Worm (Caenorhabditis elegans): ENCODE results near the gene pho-13.

pho-13 gene

ce11 chrII:8817225-8817624 is 10.4 kb upstream of the pho-13 start:
- TF ChIP-seq flt-1 (GFP tag; IDR thresholded peaks at IDR 0.05) = no peak
- TF ChIP-seq ets-7 (tag; optimal IDR thresholded peaks at IDR 0.05) = no peak
- no peak for TF ChIP-seq ceh-13 (GFP tag; optimal IDR thresholded peaks at IDR 0.05)
- TF ChIP-seq pes-1 (GFP tag; IDR thresholded peaks at IDR 0.05) = no peak
- no peak for TF ChIP-seq ceh-36 (tag; optimal IDR thresholded peaks at IDR 0.05)
- no peak for TF ChIP-seq hnd-1 (tag; optimal IDR thresholded peaks at IDR 0.05)
- TF ChIP-seq F13C5.2 (tag; optimal IDR thresholded peaks at IDR 0.05) = no peak
- TF ChIP-seq aly-1 (tag; optimal IDR thresholded peaks at IDR 0.05) = no peak
- TF ChIP-seq scrt-1 (GFP tag; IDR thresholded peaks at IDR 0.05) = no peak
- TF ChIP-seq hmg-4 (GFP tag; optimal IDR thresholded peaks at IDR 0.05) = no peak
- no peak for TF ChIP-seq B0310.2 (tag; optimal IDR thresholded peaks at IDR 0.05)

DNA sequence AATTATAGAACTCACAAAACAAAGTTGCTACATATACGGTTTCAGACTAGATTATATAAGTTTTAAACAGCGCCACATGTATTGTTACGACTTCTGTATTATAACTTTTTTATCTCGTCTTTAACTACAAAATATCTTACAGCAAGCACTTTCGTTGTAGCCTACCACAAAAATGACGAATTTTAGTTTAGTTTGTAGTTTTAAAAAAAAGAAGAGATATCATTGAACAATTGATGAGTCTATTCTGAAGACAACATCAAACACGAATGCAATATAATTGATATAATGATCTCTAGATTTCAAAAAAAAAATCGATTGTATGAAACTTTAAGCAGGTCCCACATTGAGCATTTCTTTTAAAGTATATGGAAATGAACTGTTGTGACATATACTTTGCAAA is 7.4 kb upstream of the pho-13 start:
- TF ChIP-seq hmg-4 (GFP tag; optimal IDR thresholded peaks at IDR 0.05) (no peak), B0310.2 (tag; optimal IDR thresholded peaks at IDR 0.05) (no peak), hnd-1 (tag; optimal IDR thresholded peaks at IDR 0.05) (no peak), ets-7 (tag; optimal IDR thresholded peaks at IDR 0.05) (no peak), ama-1 (optimal IDR thresholded peaks at IDR 0.05) (no peak), ceh-36 (tag; optimal IDR thresholded peaks at IDR 0.05) (no peak)

DNA sequence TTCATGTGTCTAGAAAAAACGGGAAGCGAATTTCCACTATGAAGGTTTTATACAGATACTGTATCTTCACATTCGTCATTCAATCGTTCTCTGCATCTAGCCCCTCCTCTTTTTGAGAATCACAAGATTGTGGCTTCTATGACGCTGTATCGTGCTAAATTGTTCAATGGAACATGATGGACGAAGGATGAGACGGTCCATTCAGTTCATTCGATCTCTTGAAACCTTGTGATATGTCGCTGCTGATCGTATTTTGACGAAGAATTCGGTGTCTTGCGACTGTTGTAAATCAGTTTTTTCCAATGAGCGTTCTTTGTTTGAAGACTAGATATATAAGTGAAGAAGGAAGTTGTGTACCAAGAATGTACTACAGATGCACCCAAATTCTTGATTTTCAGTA is 6.8 kb upstream of the pho-13 start:
- TF ChIP-seq ets-7 (tag; optimal IDR thresholded peaks at IDR 0.05) (no peak), scrt-1 (GFP tag; IDR thresholded peaks at IDR 0.05) (no peak), ceh-36 (tag; optimal IDR thresholded peaks at IDR 0.05) (no peak), ama-1 (optimal IDR thresholded peaks at IDR 0.05) (no peak), flt-1 (GFP tag; IDR thresholded peaks at IDR 0.05) (no peak)

DNA sequence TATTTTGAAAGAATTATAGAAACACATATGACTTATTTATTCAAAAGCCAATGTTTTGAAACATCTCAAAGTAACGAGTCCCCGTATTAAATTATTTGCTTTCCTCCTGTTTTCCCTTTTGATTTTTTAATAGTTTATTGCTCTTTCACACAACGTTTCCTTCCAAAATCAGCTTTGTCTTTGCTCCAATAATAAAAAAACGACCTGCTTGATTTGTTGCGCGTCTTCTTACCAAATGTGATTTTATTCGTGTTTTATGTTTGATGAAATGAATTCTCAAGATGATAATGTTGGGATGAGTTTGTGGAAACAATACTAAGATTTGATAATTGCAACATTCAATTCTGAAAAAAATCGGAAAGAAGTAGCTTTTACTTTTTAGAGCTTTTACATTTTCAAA is 5.5 kb upstream of the pho-13 start:
- TF ChIP-seq tbx-11 (GFP tag; IDR thresholded peaks at IDR 0.05) (no peak), hnd-1 (tag; optimal IDR thresholded peaks at IDR 0.05) (no peak), ceh-13 (GFP tag; optimal IDR thresholded peaks at IDR 0.05) (no peak), B0310.2 (tag; optimal IDR thresholded peaks at IDR 0.05) (no peak), hmg-4 (GFP tag; optimal IDR thresholded peaks at IDR 0.05) (no peak), tbx-37 (GFP tag; conservative IDR thresholded peaks at IDR 0.05) (no peak), hmbx-1 (tag; optimal IDR thresholded peaks at IDR 0.05) (no peak), pes-1 (GFP tag; IDR thresholded peaks at IDR 0.05) (no peak), scrt-1 (GFP tag; IDR thresholded peaks at IDR 0.05) (no peak), ama-1 (optimal IDR thresholded peaks at IDR 0.05) (no peak), ceh-36 (tag; optimal IDR thresholded peaks at IDR 0.05) (no peak)

- TF ChIP-seq pes-1 (GFP tag; IDR thresholded peaks at IDR 0.05) (no peak), tra-4 (tag; optimal IDR thresholded peaks at IDR 0.05) (no peak), ceh-36 (tag; optimal IDR thresholded peaks at IDR 0.05) (no peak), sea-1 (GFP tag; conservative IDR thresholded peaks at IDR 0.05) (no peak), flt-1 (GFP tag; IDR thresholded peaks at IDR 0.05) (no peak), F13C5.2 (tag; optimal IDR thresholded peaks at IDR 0.05) (no peak), B0310.2 (tag; optimal IDR thresholded peaks at IDR 0.05) (no peak), hmbx-1 (tag; optimal IDR thresholded peaks at IDR 0.05) (no peak), aly-1 (tag; optimal IDR thresholded peaks at IDR 0.05) (no peak), tbx-37 (GFP tag; conservative IDR thresholded peaks at IDR 0.05) (no peak), scrt-1 (GFP tag; IDR thresholded peaks at IDR 0.05) (no peak), tbx-11 (GFP tag; IDR thresholded peaks at IDR 0.05) (no peak), ceh-13 (GFP tag; optimal IDR thresholded peaks at IDR 0.05) (no peak), hnd-1 (tag; optimal IDR thresholded peaks at IDR 0.05) (no peak), ama-1 (optimal IDR thresholded peaks at IDR 0.05) (no peak), hmg-4 (GFP tag; optimal IDR thresholded peaks at IDR 0.05) (no peak), ets-7 (tag; optimal IDR thresholded peaks at IDR 0.05) (no peak)
These were observed 5.0 kb upstream of the pho-13 start for ce11 chrII:8811825-8812224.

DNA sequence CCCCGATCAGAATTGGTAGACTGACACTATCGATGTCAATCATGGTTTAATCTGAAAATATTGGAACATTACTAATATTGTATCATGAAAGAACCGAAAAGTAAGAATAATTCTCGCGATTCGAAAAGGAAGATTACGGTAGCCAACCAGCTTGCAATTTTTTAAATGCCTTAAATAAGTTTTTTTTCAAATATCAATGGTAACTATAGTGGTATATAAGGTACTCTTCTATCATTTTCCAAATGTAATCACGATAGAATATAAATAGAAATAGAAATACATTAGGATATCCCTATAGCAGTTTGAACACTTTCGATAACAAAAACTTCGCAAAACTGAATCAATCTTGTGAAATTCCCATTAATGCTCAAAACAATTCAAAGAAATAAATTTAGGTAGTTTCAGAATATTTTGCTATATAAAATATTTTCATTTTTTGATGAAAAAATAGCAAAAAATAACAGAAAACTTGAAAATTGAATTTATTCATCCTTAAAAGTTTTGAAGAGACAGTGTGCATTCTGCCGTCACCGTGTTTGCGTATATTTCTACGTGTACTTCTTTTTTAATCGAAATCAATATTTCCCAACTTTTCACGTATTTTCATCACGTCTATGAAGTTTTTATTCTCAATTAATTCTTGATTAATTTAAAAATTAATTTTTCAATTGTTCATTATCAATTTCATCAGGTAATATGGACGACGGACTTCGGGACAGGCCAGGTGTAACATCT is 4.0 kb upstream of the pho-13 start, which contains the start of the genes F46C5.9 and rer-1:
Gene F46C5.9 (minus strand): TSS at position 51 of the 735 bp plus-strand sequence.
Gene rer-1 (plus strand): TSS at position 692 of the 735 bp plus-strand sequence.
- TF ChIP-seq ama-1 (optimal IDR thresholded peaks at IDR 0.05) = no peak

DNA sequence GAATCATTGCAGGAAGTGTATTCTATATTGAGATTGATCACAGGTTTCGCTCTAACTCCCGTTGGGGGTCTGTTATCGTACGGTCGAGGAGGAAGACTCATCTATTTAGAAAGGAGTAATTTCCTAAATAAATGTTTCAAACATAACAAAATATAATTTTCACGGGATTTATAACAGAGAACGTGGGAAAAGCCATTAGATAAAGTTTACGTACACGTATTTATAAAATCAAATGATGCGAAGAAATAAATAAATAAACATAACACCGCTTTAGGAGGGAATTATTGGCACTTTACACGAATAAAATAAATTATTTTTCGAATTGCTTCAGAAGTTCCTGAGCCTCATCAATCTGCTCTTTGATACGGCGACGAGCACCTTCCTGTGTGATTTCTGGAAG is 1.7 kb upstream of the pho-13 start, which contains the start of gene F07H5.10:
Gene F07H5.10 (minus strand): TSS at position 101 of the 400 bp plus-strand sequence.
- TF ChIP-seq B0310.2 (tag; optimal IDR thresholded peaks at IDR 0.05) (no peak), scrt-1 (GFP tag; IDR thresholded peaks at IDR 0.05) (no peak), sea-1 (GFP tag; conservative IDR thresholded peaks at IDR 0.05) (no peak), tbx-37 (GFP tag; conservative IDR thresholded peaks at IDR 0.05) (no peak), flt-1 (GFP tag; IDR thresholded peaks at IDR 0.05) (no peak), tbx-11 (GFP tag; IDR thresholded peaks at IDR 0.05) (no peak), ceh-36 (tag; optimal IDR thresholded peaks at IDR 0.05) (no peak), ceh-13 (GFP tag; optimal IDR thresholded peaks at IDR 0.05) (no peak), ama-1 (optimal IDR thresholded peaks at IDR 0.05) (no peak), hmg-4 (GFP tag; optimal IDR thresholded peaks at IDR 0.05) (no peak), tra-4 (tag; optimal IDR thresholded peaks at IDR 0.05) (no peak), hnd-1 (tag; optimal IDR thresholded peaks at IDR 0.05) (no peak), pes-1 (GFP tag; IDR thresholded peaks at IDR 0.05) (no peak), ets-7 (tag; optimal IDR thresholded peaks at IDR 0.05) (no peak), F13C5.2 (tag; optimal IDR thresholded peaks at IDR 0.05) (no peak), hmbx-1 (tag; optimal IDR thresholded peaks at IDR 0.05) (no peak), aly-1 (tag; optimal IDR thresholded peaks at IDR 0.05) (no peak)

- no peak for TF ChIP-seq ama-1 (optimal IDR thresholded peaks at IDR 0.05)
- no peak for TF ChIP-seq F13C5.2 (tag; optimal IDR thresholded peaks at IDR 0.05)
- no peak for TF ChIP-seq tra-4 (tag; optimal IDR thresholded peaks at IDR 0.05)
- TF ChIP-seq ceh-13 (GFP tag; optimal IDR thresholded peaks at IDR 0.05) = no peak
- no peak for TF ChIP-seq flt-1 (GFP tag; IDR thresholded peaks at IDR 0.05)
- no peak for TF ChIP-seq hmg-4 (GFP tag; optimal IDR thresholded peaks at IDR 0.05)
- no peak for TF ChIP-seq ets-7 (tag; optimal IDR thresholded peaks at IDR 0.05)
- TF ChIP-seq pes-1 (GFP tag; IDR thresholded peaks at IDR 0.05) = no peak
- no peak for TF ChIP-seq hnd-1 (tag; optimal IDR thresholded peaks at IDR 0.05)
- no peak for TF ChIP-seq tbx-11 (GFP tag; IDR thresholded peaks at IDR 0.05)
- TF ChIP-seq aly-1 (tag; optimal IDR thresholded peaks at IDR 0.05) = no peak
- no peak for TF ChIP-seq B0310.2 (tag; optimal IDR thresholded peaks at IDR 0.05)
These were observed 6.0 kb downstream of the pho-13 start, which contains the start of gene appg-2 for ce11 chrII:8800830-8801229. Gene appg-2, plus strand, starts transcription at chrII:8801130.

Data from whole organism, early embryonic.